Worm (Caenorhabditis elegans) whole organism, L3 larva: ENCODE data around the gene E02H4.5.

Source experiments
- ama-1 ChIP-seq: fragments of 150-350 bp; optimal IDR thresholded peaks from 2 replicates; lab custom pipeline; 2018
- elt-1 ChIP-seq: fragments of 150-350 bp; optimal IDR thresholded peaks from 2 replicates; lab custom pipeline; 2014; ENCODE audit warnings: missing biosample characterization, missing genetic modification characterization
- eor-1 ChIP-seq, 2 experiments: fragments of 150-350 bp; optimal IDR thresholded peaks; 2 replicates each; lab custom pipeline; 2014 to 2018; ENCODE audit warnings: missing biosample characterization in 2 of 2, missing genetic modification characterization in 2 of 2
- fos-1 ChIP-seq: fragments of 150-350 bp; optimal IDR thresholded peaks from 2 replicates; lab custom pipeline; 2014; ENCODE audit warnings: missing biosample characterization, missing genetic modification characterization
- nhr-237 ChIP-seq: fragments of 150-350 bp; optimal IDR thresholded peaks from 2 replicates; lab custom pipeline; 2014; ENCODE audit warnings: missing biosample characterization, missing genetic modification characterization
- nhr-28 ChIP-seq: fragments of 150-350 bp; optimal IDR thresholded peaks from 2 replicates; lab custom pipeline; 2014; ENCODE audit warnings: missing biosample characterization, missing genetic modification characterization
- pqm-1 ChIP-seq: fragments of 150-350 bp; optimal IDR thresholded peaks from 2 replicates; lab custom pipeline; 2017; ENCODE audit warnings: missing biosample characterization, missing genetic modification characterization, inconsistent platforms
- zag-1 ChIP-seq: fragments of 150-350 bp; optimal IDR thresholded peaks from 2 replicates; lab custom pipeline; 2014; ENCODE audit warnings: missing biosample characterization, missing genetic modification characterization
- ztf-11 ChIP-seq: fragments of 150-350 bp; optimal IDR thresholded peaks from 2 replicates; lab custom pipeline; 2014; ENCODE audit warnings: missing biosample characterization, missing genetic modification characterization

- TF ChIP-seq ztf-11 (tag; lab: Kevin White, UChicago) (no peak), nhr-28 (tag; lab: Kevin White, UChicago) (no peak), zag-1 (no peak), nhr-237 (tag; lab: Kevin White, UChicago) (no peak), ama-1 (lab: Kevin White, UChicago) (no peak), fos-1 (tag; lab: Kevin White, UChicago) (no peak), eor-1 (tag; optimal IDR thresholded peaks at IDR 0.05; lab: Kevin White, UChicago) (no peak), pqm-1 (no peak), elt-1 (tag; lab: Kevin White, UChicago) (no peak)
These were observed 29.7 kb downstream of the E02H4.5 start, which contains the start of gene cyp-13B2 for ce11 chrX:14225273-14225672.
